Fruit fly (Drosophila melanogaster) whole organism, embryonic: ENCODE results near the gene Spc105R.

Experiments
- Ada2b ChIP-seq: fragments of 200-800 bp; sonication (Bioruptor generic); IDR thresholded peaks from 2 replicates; pipeline ENCODE4 v1.3.6; 2022; ENCODE audit warnings: missing biosample characterization, missing genetic modification characterization
- Aef1 ChIP-seq: fragments of 200-800 bp; sonication (Bioruptor generic); IDR thresholded peaks from 3 replicates; pipeline ENCODE4 v1.3.6; 2022; ENCODE audit warnings: missing biosample characterization, missing genetic modification characterization
- Atf-2 ChIP-seq: fragments of 200-800 bp; sonication (Bioruptor generic); optimal IDR thresholded peaks from 2 replicates; lab custom pipeline; 2016; ENCODE audit warnings: missing biosample characterization, missing genetic modification characterization
- BtbVII ChIP-seq: fragments of 200-800 bp; sonication (Bioruptor generic); optimal IDR thresholded peaks from 3 replicates; lab custom pipeline; 2017; ENCODE audit warnings: missing biosample characterization, mild to moderate bottlenecking, missing genetic modification characterization
- Bteb2 ChIP-seq: fragments of 200-800 bp; sonication (Bioruptor generic); optimal IDR thresholded peaks from 2 replicates; lab custom pipeline; 2016; ENCODE audit warnings: missing biosample characterization, missing genetic modification characterization
- CG10543 ChIP-seq: fragments of 200-800 bp; sonication (Bioruptor generic); optimal IDR thresholded peaks from 3 replicates; lab custom pipeline; 2017; ENCODE audit warnings: missing biosample characterization, mild to moderate bottlenecking, missing genetic modification characterization, moderate library complexity
- CG11247 ChIP-seq: fragments of 200-800 bp; sonication (Bioruptor generic); IDR thresholded peaks from 2 replicates; pipeline ENCODE4 v1.3.6; 2022; ENCODE audit warnings: missing biosample characterization, missing genetic modification characterization
- CG12155 ChIP-seq: fragments of 200-800 bp; sonication (Bioruptor generic); optimal IDR thresholded peaks from 3 replicates; lab custom pipeline; 2016; ENCODE audit warnings: missing biosample characterization, missing genetic modification characterization
- CG12219 ChIP-seq: fragments of 200-800 bp; sonication (Bioruptor generic); optimal IDR thresholded peaks from 3 replicates; lab custom pipeline; 2018; ENCODE audit warnings: missing biosample characterization, mild to moderate bottlenecking, missing genetic modification characterization
- CG17385 ChIP-seq: fragments of 200-800 bp; sonication (Bioruptor generic); optimal IDR thresholded peaks from 3 replicates; lab custom pipeline; 2018; ENCODE audit warnings: missing biosample characterization, mild to moderate bottlenecking, missing genetic modification characterization
- CG17612 ChIP-seq: fragments of 200-800 bp; sonication (Bioruptor generic); IDR thresholded peaks from 2 replicates; pipeline ENCODE4 v1.3.6; 2022; ENCODE audit warnings: missing biosample characterization, missing genetic modification characterization
- CG2120 ChIP-seq: fragments of 200-800 bp; sonication (Bioruptor generic); optimal IDR thresholded peaks from 3 replicates; lab custom pipeline; 2016; ENCODE audit warnings: missing biosample characterization, missing genetic modification characterization
- CG2129 ChIP-seq: fragments of 200-800 bp; sonication (Bioruptor generic); IDR thresholded peaks from 2 replicates; pipeline ENCODE4 v1.3.6; 2022; ENCODE audit warnings: missing biosample characterization, missing genetic modification characterization; ENCODE audit not compliant: partially characterized antibody
- CG30403 ChIP-seq: fragments of 200-800 bp; sonication (Bioruptor generic); optimal IDR thresholded peaks from 3 replicates; lab custom pipeline; 2016; ENCODE audit warnings: missing biosample characterization, missing genetic modification characterization
- CG3065 ChIP-seq: fragments of 200-800 bp; sonication (Bioruptor generic); optimal IDR thresholded peaks from 2 replicates; lab custom pipeline; 2016; ENCODE audit warnings: missing biosample characterization, missing genetic modification characterization
- CG31365 ChIP-seq: fragments of 200-800 bp; sonication (Bioruptor generic); optimal IDR thresholded peaks from 2 replicates; lab custom pipeline; 2018; ENCODE audit warnings: missing biosample characterization, mild to moderate bottlenecking, missing genetic modification characterization
- CG31441 ChIP-seq: fragments of 200-800 bp; sonication (Bioruptor generic); IDR thresholded peaks from 2 replicates; pipeline ENCODE4 v1.3.6; 2022; ENCODE audit warnings: missing biosample characterization, missing genetic modification characterization
- CG4424 ChIP-seq: fragments of 200-800 bp; sonication (Bioruptor generic); optimal IDR thresholded peaks from 3 replicates; lab custom pipeline; 2016; ENCODE audit warnings: missing biosample characterization, missing genetic modification characterization
- CG7372 ChIP-seq: fragments of 200-800 bp; sonication (Bioruptor generic); IDR thresholded peaks from 2 replicates; pipeline ENCODE4 v1.3.6; 2022; ENCODE audit warnings: missing biosample characterization, missing genetic modification characterization
- CG9876 ChIP-seq: fragments of 200-800 bp; sonication (Bioruptor generic); optimal IDR thresholded peaks from 2 replicates; lab custom pipeline; 2016; ENCODE audit warnings: missing biosample characterization, missing genetic modification characterization
- CTCF ChIP-seq: fragments of 200-800 bp; sonication (Bioruptor generic); optimal IDR thresholded peaks from 2 replicates; lab custom pipeline; 2017; ENCODE audit warnings: missing biosample characterization, mild to moderate bottlenecking, missing genetic modification characterization, moderate library complexity
- CrebB ChIP-seq: fragments of 200-800 bp; sonication (Bioruptor generic); optimal IDR thresholded peaks from 3 replicates; lab custom pipeline; 2018; ENCODE audit warnings: missing biosample characterization, mild to moderate bottlenecking, missing genetic modification characterization
- Dfd ChIP-seq, 2 experiments: fragments of >200 bp; optimal IDR thresholded peaks; 2 replicates each; lab custom pipeline; 2017; ENCODE audit warnings: missing biosample characterization in 2 of 2, missing genetic modification characterization in 2 of 2
- ERR ChIP-seq: fragments of 200-800 bp; sonication (Bioruptor generic); optimal IDR thresholded peaks from 2 replicates; lab custom pipeline; 2016; ENCODE audit warnings: missing biosample characterization, missing genetic modification characterization
- HmgD ChIP-seq: fragments of 200-800 bp; sonication (Bioruptor generic); optimal IDR thresholded peaks from 3 replicates; lab custom pipeline; 2016; ENCODE audit warnings: missing biosample characterization, missing genetic modification characterization
- Hmr ChIP-seq: fragments of 200-800 bp; sonication (Bioruptor generic); optimal IDR thresholded peaks from 3 replicates; lab custom pipeline; 2017; ENCODE audit warnings: mild to moderate bottlenecking, missing biosample characterization, missing genetic modification reagents, missing genetic modification characterization
- Hmx ChIP-seq: fragments of 200-800 bp; sonication (Bioruptor generic); optimal IDR thresholded peaks from 2 replicates; lab custom pipeline; 2016; ENCODE audit warnings: missing biosample characterization, missing genetic modification characterization
- Myb ChIP-seq: fragments of 200-800 bp; sonication (Bioruptor generic); optimal IDR thresholded peaks from 2 replicates; lab custom pipeline; 2016; ENCODE audit warnings: missing biosample characterization, missing genetic modification characterization
- NC2β ChIP-seq: fragments of 200-800 bp; sonication (Bioruptor generic); optimal IDR thresholded peaks from 2 replicates; lab custom pipeline; 2016; ENCODE audit warnings: missing biosample characterization, missing genetic modification characterization
- Oaz ChIP-seq: fragments of 200-800 bp; sonication (Bioruptor generic); IDR thresholded peaks from 2 replicates; pipeline ENCODE4 v1.3.6; 2022; ENCODE audit warnings: missing biosample characterization, missing genetic modification characterization
- Ptx1 ChIP-seq: fragments of 200-800 bp; sonication (Bioruptor generic); IDR thresholded peaks from 2 replicates; pipeline ENCODE4 v1.3.6; 2022; ENCODE audit warnings: missing biosample characterization, missing genetic modification characterization
- ab ChIP-seq: fragments of 200-800 bp; sonication (Bioruptor generic); optimal IDR thresholded peaks from 2 replicates; lab custom pipeline; 2016; ENCODE audit warnings: missing biosample characterization, missing genetic modification characterization
- caup ChIP-seq: fragments of 200-800 bp; sonication (Bioruptor generic); optimal IDR thresholded peaks from 3 replicates; lab custom pipeline; 2017; ENCODE audit warnings: missing biosample characterization, mild to moderate bottlenecking, missing genetic modification characterization, moderate library complexity; ENCODE audit not compliant: severe bottlenecking
- chinmo ChIP-seq: fragments of 200-800 bp; sonication (Bioruptor generic); IDR thresholded peaks from 4 replicates; pipeline ENCODE4 v1.3.6; 2022; ENCODE audit warnings: missing biosample characterization, missing genetic modification characterization; ENCODE audit not compliant: partially characterized antibody
- dmrt99B ChIP-seq: fragments of 200-800 bp; sonication (Bioruptor generic); optimal IDR thresholded peaks from 2 replicates; lab custom pipeline; 2018; ENCODE audit warnings: missing biosample characterization, mild to moderate bottlenecking, missing genetic modification characterization, moderate library complexity
- esg ChIP-seq: fragments of 200-800 bp; sonication (Bioruptor generic); conservative IDR thresholded peaks from 2 replicates; pipeline ENCODE4 v1.3.6; 2022; ENCODE audit warnings: missing biosample characterization, missing genetic modification characterization
- fd102C ChIP-seq: fragments of 200-800 bp; sonication (Bioruptor generic); optimal IDR thresholded peaks from 2 replicates; lab custom pipeline; 2018; ENCODE audit warnings: missing biosample characterization, mild to moderate bottlenecking, missing genetic modification characterization, moderate library complexity
- gcm ChIP-seq: fragments of 200-800 bp; sonication (Bioruptor generic); optimal IDR thresholded peaks from 2 replicates; lab custom pipeline; 2019; ENCODE audit warnings: missing biosample characterization, mild to moderate bottlenecking, missing genetic modification characterization, moderate library complexity
- jing ChIP-seq: fragments of 200-800 bp; sonication (Bioruptor generic); optimal IDR thresholded peaks from 2 replicates; lab custom pipeline; 2018; ENCODE audit warnings: missing biosample characterization, mild to moderate bottlenecking, missing genetic modification characterization
- kay ChIP-seq: fragments of 200-800 bp; sonication (Bioruptor generic); optimal IDR thresholded peaks from 2 replicates; lab custom pipeline; 2016; ENCODE audit warnings: missing biosample characterization, missing genetic modification characterization
- ken ChIP-seq: fragments of 200-800 bp; sonication (Bioruptor generic); IDR thresholded peaks from 3 replicates; pipeline ENCODE4 v1.3.6; 2022; ENCODE audit warnings: missing biosample characterization, missing genetic modification characterization
- knrl ChIP-seq: fragments of 200-800 bp; sonication (Bioruptor generic); IDR thresholded peaks from 3 replicates; pipeline ENCODE4 v1.3.6; 2022; ENCODE audit warnings: missing biosample characterization, missing genetic modification characterization; ENCODE audit not compliant: partially characterized antibody
- nerfin-2 ChIP-seq: fragments of 200-800 bp; sonication (Bioruptor generic); IDR thresholded peaks from 2 replicates; pipeline ENCODE4 v1.3.6; 2022; ENCODE audit warnings: missing biosample characterization, missing genetic modification characterization; ENCODE audit not compliant: partially characterized antibody
- row ChIP-seq: fragments of 200-800 bp; sonication (Bioruptor generic); IDR thresholded peaks from 3 replicates; pipeline ENCODE4 v1.3.6; 2022; ENCODE audit warnings: missing biosample characterization, missing genetic modification characterization
- sens-2 ChIP-seq: fragments of 200-800 bp; sonication (Bioruptor generic); IDR thresholded peaks from 2 replicates; pipeline ENCODE4 v1.3.6; 2022; ENCODE audit warnings: missing biosample characterization, missing genetic modification characterization
- sim ChIP-seq: fragments of 200-800 bp; sonication (Bioruptor generic); IDR thresholded peaks from 2 replicates; pipeline ENCODE4 v1.3.6; 2022; ENCODE audit warnings: missing biosample characterization, missing genetic modification characterization
- stwl ChIP-seq: fragments of 200-800 bp; sonication (Bioruptor generic); optimal IDR thresholded peaks from 3 replicates; lab custom pipeline; 2018; ENCODE audit warnings: missing biosample characterization, mild to moderate bottlenecking, missing genetic modification characterization, moderate library complexity
- tap ChIP-seq: fragments of 200-800 bp; optimal IDR thresholded peaks from 3 replicates; lab custom pipeline; 2019; ENCODE audit warnings: missing biosample characterization, mild to moderate bottlenecking, missing genetic modification characterization, moderate library complexity
- vvl ChIP-seq: fragments of 200-800 bp; sonication (Bioruptor generic); IDR thresholded peaks from 2 replicates; pipeline ENCODE4 v1.3.6; 2022; ENCODE audit warnings: missing biosample characterization, missing genetic modification characterization
- z ChIP-seq: fragments of 200-800 bp; sonication (Bioruptor generic); IDR thresholded peaks from 3 replicates; pipeline ENCODE4 v1.3.6; 2022; ENCODE audit warnings: missing biosample characterization, missing genetic modification characterization

Gene Spc105R

dm6 chr3L:20771001-20771890 is 29.0 kb upstream of the Spc105R start, which contains the start of the genes CG4042 and Pitslre (continued):
- TF ChIP-seq CG2129 (GFP tag; lab: Robert Waterston, UW) (peak; percentile 72), NC2β (no peak), CG30403 (GFP tag; lab: Kevin White, UChicago) (peak; percentile 76), Myb (GFP tag; lab: Kevin White, UChicago) (no peak), row (GFP tag; lab: Robert Waterston, UW) (peak; percentile 86), CG3065 (GFP tag; lab: Kevin White, UChicago) (no peak), jing (GFP tag; lab: Kevin White, UChicago) (no peak), Hmr (GFP tag; lab: Kevin White, UChicago) (peak; percentile 25), dmrt99B (tag; lab: Kevin White, UChicago) (no peak), CG17385 (peak; percentile 32), sim (GFP tag; lab: Robert Waterston, UW) (no peak), kay (GFP tag; lab: Kevin White, UChicago) (peak; percentile 25), tap (peak; percentile 31), chinmo (GFP tag; lab: Robert Waterston, UW) (0 out of 4 replicates have a peak, but pooled peaks have one; percentile 15), Ada2b (GFP tag; lab: Robert Waterston, UW) (no peak), esg (no peak), nerfin-2 (GFP tag; lab: Robert Waterston, UW) (no peak), CG10543 (GFP tag; lab: Kevin White, UChicago) (no peak), HmgD (no peak), Oaz (GFP tag; lab: Robert Waterston, UW) (no peak), vvl (no peak), CG31441 (0 out of 2 replicates have a peak, but pooled peaks have one; percentile 33), BtbVII (peak; percentile 0), CG4424 (peak; percentile 65), Aef1 (GFP tag; lab: Robert Waterston, UW) (0 out of 3 replicates have a peak, but pooled peaks have one; percentile 22), CG7372 (GFP tag; lab: Robert Waterston, UW) (no peak), fd102C (GFP tag; lab: Kevin White, UChicago) (no peak), Hmx (GFP tag; lab: Kevin White, UChicago) (no peak), Dfd (GFP tag; optimal IDR thresholded peaks at IDR 0.05; lab: Kevin White, UChicago) (no peak), CG2120 (GFP tag; lab: Kevin White, UChicago) (peak; percentile 66), CG12219 (no peak), z (GFP tag; lab: Robert Waterston, UW) (no peak), CG12155 (GFP tag; lab: Kevin White, UChicago) (peak; percentile 53), CG17612 (GFP tag; lab: Robert Waterston, UW) (no peak), ERR (GFP tag; lab: Kevin White, UChicago) (no peak), CG11247 (GFP tag; lab: Robert Waterston, UW) (no peak), caup (no peak), CG9876 (no peak), Ptx1 (GFP tag; lab: Robert Waterston, UW) (0 out of 2 replicates have a peak, but pooled peaks have one; percentile 15), sens-2 (GFP tag; lab: Robert Waterston, UW) (no peak), gcm (GFP tag; lab: Kevin White, UChicago) (no peak), knrl (GFP tag; lab: Robert Waterston, UW) (peak; percentile 74; the same call in 2 of the 3 replicates), stwl (peak; percentile 6), CTCF (GFP tag; lab: Kevin White, UChicago) (no peak), CG31365 (tag; lab: Kevin White, UChicago) (no peak), ab (no peak), Bteb2 (GFP tag; lab: Kevin White, UChicago) (no peak), ken (no peak), Atf-2 (GFP tag; lab: Kevin White, UChicago) (no peak), CrebB (tag; lab: Kevin White, UChicago) (no peak)
